Worm (Caenorhabditis elegans): ENCODE measurements around the gene srh-298.

ce11 chrV:17790191-17790590 lies 28.5 kb upstream of the srh-298 start, which contains the start of gene srh-290:
- TF ChIP-seq nhr-28 (tag; optimal IDR thresholded peaks at IDR 0.05) = no peak
- TF ChIP-seq ceh-82 (tag; optimal IDR thresholded peaks at IDR 0.05) = no peak
